Worm (Caenorhabditis elegans): ENCODE data around the gene F38B6.2.

DNA sequence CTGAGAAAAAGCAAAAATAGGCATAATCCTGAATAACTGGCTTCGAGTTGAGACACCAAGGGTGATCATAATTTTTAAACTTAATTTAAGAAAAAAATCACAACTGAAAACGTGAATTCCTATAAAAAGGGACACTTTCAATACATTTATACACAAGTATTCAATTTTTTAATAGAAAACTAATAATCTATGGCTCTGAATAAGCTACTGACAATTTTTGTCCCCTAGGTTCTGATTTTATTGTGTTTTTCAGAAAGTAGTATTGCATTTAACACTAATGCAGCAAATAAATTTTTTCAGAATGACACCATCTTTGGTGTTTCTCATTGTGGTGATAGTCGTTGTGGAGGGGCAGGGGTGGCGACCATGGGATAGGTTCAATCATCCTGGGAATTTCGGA, 14.9 kb downstream of the F38B6.2 start, which contains the start of gene nas-11:
- TF ChIP-seq pqm-1 (tag; optimal IDR thresholded peaks at IDR 0.05), result no peak
- TF ChIP-seq pha-4 (tag; optimal IDR thresholded peaks at IDR 0.05), result no peak
- no peak for TF ChIP-seq nhr-23 (tag; optimal IDR thresholded peaks at IDR 0.05)
- TF ChIP-seq ztf-11 (tag; optimal IDR thresholded peaks at IDR 0.05), result no peak
- no peak for TF ChIP-seq fkh-10 (GFP tag; optimal IDR thresholded peaks at IDR 0.05)
- TF ChIP-seq R02D3.7 (tag; optimal IDR thresholded peaks at IDR 0.05), result no peak
- TF ChIP-seq unc-62 (GFP tag; optimal IDR thresholded peaks at IDR 0.05), result no peak
- TF ChIP-seq ceh-28 (tag; optimal IDR thresholded peaks at IDR 0.05), result no peak
- TF ChIP-seq nhr-237 (tag; optimal IDR thresholded peaks at IDR 0.05), result no peak

Data from whole organism, L3 larva.